Worm (Caenorhabditis elegans): ENCODE data around the gene rsp-5.

- TF ChIP-seq flt-1 (GFP tag; IDR thresholded peaks at IDR 0.05) = no peak
- TF ChIP-seq F13C5.2 (tag; optimal IDR thresholded peaks at IDR 0.05) = no peak
- no peak for TF ChIP-seq aly-1 (tag; optimal IDR thresholded peaks at IDR 0.05)
- TF ChIP-seq sea-1 (GFP tag; conservative IDR thresholded peaks at IDR 0.05) = no peak
- TF ChIP-seq pes-1 (GFP tag; IDR thresholded peaks at IDR 0.05) = no peak
- no peak for TF ChIP-seq ceh-36 (tag; optimal IDR thresholded peaks at IDR 0.05)
- no peak for TF ChIP-seq ama-1 (optimal IDR thresholded peaks at IDR 0.05)
- no peak for TF ChIP-seq ets-7 (tag; optimal IDR thresholded peaks at IDR 0.05)
- no peak for TF ChIP-seq tbx-37 (GFP tag; conservative IDR thresholded peaks at IDR 0.05)
- TF ChIP-seq scrt-1 (GFP tag; IDR thresholded peaks at IDR 0.05) = no peak
Measured at ce11 chrII:6486344-6486743, 3.6 kb upstream of the rsp-5 start.

Data from whole organism, early embryonic.